Fruit fly (Drosophila melanogaster) whole organism, adult: ENCODE measurements around the gene Sdic4.

Source experiments
- CG11617 ChIP-seq: fragments of 200-800 bp; sonication (Bioruptor generic); optimal IDR thresholded peaks from 2 replicates; lab custom pipeline; 2017; ENCODE audit warnings: mild to moderate bottlenecking, missing biosample characterization, missing genetic modification reagents, missing genetic modification characterization
- CG14711 ChIP-seq: fragments of 200-800 bp; sonication (Bioruptor generic); optimal IDR thresholded peaks from 2 replicates; lab custom pipeline; 2018; ENCODE audit warnings: missing biosample characterization, mild to moderate bottlenecking, missing genetic modification characterization, moderate library complexity
- CG33017 ChIP-seq: fragments of 200-800 bp; sonication (Bioruptor generic); optimal IDR thresholded peaks from 2 replicates; lab custom pipeline; 2018; ENCODE audit warnings: missing biosample characterization, mild to moderate bottlenecking, missing genetic modification characterization, moderate library complexity
- CG7101 ChIP-seq: fragments of 200-800 bp; sonication (Bioruptor generic); optimal IDR thresholded peaks from 2 replicates; lab custom pipeline; 2018; ENCODE audit warnings: missing biosample characterization, mild to moderate bottlenecking, missing genetic modification characterization, moderate library complexity
- kay ChIP-seq: fragments of 200-800 bp; sonication (Bioruptor generic); peaks from one replicate; lab custom pipeline; 2016; ENCODE audit warnings: missing biosample characterization, missing genetic modification characterization, borderline replicate concordance
- ovo ChIP-seq: fragments of 200-800 bp; sonication (Bioruptor generic); optimal IDR thresholded peaks from 2 replicates; lab custom pipeline; 2016; ENCODE audit warnings: missing biosample characterization, missing genetic modification characterization
- pad ChIP-seq: fragments of 200-800 bp; sonication (Bioruptor generic); optimal IDR thresholded peaks from 3 replicates; lab custom pipeline; 2017; ENCODE audit warnings: missing biosample characterization, missing genetic modification characterization, mild to moderate bottlenecking, moderate library complexity, missing genetic modification reagents
- tj ChIP-seq: fragments of 200-800 bp; sonication (Bioruptor generic); optimal IDR thresholded peaks from 3 replicates; lab custom pipeline; 2017; ENCODE audit warnings: missing biosample characterization, mild to moderate bottlenecking, missing genetic modification characterization, moderate library complexity
- toe ChIP-seq: fragments of 200-800 bp; sonication (Bioruptor generic); optimal IDR thresholded peaks from 2 replicates; lab custom pipeline; 2016; ENCODE audit warnings: missing biosample characterization, missing genetic modification characterization

dm6 chrX:20173464-20173995, 51.3 kb downstream of the Sdic4 start, which contains the start of gene AnxB10:
- TF ChIP-seq kay (peak; percentile 89), pad (peak; percentile 86), ovo (GFP tag; lab: Kevin White, UChicago) (peak; percentile 90), CG11617 (GFP tag; lab: Kevin White, UChicago) (peak; percentile 96), tj (GFP tag; lab: Kevin White, UChicago) (peak; percentile 79), CG33017 (peak; percentile 85), CG7101 (tag; lab: Kevin White, UChicago) (peak; percentile 91), CG14711 (tag; lab: Kevin White, UChicago) (peak; percentile 87), toe (GFP tag; lab: Kevin White, UChicago) (peak; percentile 89)
